Fruit fly (Drosophila melanogaster) whole organism, wandering third instar larva: ENCODE results near the gene CG34347.

Source experiments
- Abd-B ChIP-seq: fragments of >200 bp; optimal IDR thresholded peaks from 2 replicates; lab custom pipeline; 2017; ENCODE audit warnings: missing biosample characterization, missing genetic modification characterization
- CG9705 ChIP-seq: fragments of 200-800 bp; sonication (Bioruptor generic); optimal IDR thresholded peaks from 2 replicates; lab custom pipeline; 2018; ENCODE audit warnings: missing biosample characterization, mild to moderate bottlenecking, missing genetic modification characterization
- Hnf4 ChIP-seq: fragments of 200-800 bp; sonication (Bioruptor generic); optimal IDR thresholded peaks from 2 replicates; lab custom pipeline; 2016; ENCODE audit warnings: missing biosample characterization, mild to moderate bottlenecking, missing genetic modification characterization
- fru ChIP-seq: fragments of 200-800 bp; sonication (Bioruptor generic); optimal IDR thresholded peaks from 3 replicates; lab custom pipeline; 2016; ENCODE audit warnings: missing biosample characterization, mild to moderate bottlenecking, missing genetic modification characterization

DNA sequence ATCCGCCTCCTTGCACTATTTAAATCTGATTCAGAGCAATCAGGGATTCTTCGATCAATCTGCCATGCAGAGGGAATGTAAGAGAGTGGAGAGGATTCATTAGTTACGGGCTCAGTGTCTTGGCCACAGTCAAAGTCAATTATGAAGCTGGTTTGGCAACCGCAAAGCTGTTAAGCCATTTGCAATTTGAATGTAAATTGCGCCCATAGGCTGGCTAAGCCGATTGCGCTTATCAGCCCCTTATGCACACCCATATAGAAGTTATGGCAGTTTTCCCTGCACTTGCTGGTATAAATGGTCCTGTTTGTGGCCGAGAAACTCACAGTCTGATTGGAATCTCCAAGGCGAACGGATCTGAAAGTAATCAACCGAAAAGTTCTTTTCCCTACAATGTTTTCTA lies 48.7 kb upstream of the CG34347 start, which contains the start of gene CAH5:
- TF ChIP-seq Hnf4 (GFP tag; lab: Kevin White, UChicago) = no peak
- no peak for TF ChIP-seq Abd-B
- TF ChIP-seq CG9705 (GFP tag; lab: Kevin White, UChicago) = no peak
- no peak for TF ChIP-seq fru (GFP tag; lab: Kevin White, UChicago)
